Worm (Caenorhabditis elegans): Measurements from ENCODE around the gene sup-9.
"Not testable (repeated sequence)": the region's sequence is repeated elsewhere in the genome, so short reads cannot be mapped to it uniquely, and the experiment has no call there.

Gene sup-9

ce11 chrII:2684783-2685182 is 2.0 kb downstream of the sup-9 start:
- TF ChIP-seq scrt-1 (GFP tag; IDR thresholded peaks at IDR 0.05) = no peak
- no peak for TF ChIP-seq B0310.2 (tag; optimal IDR thresholded peaks at IDR 0.05)

ce11 chrII:2684208-2684607 is 2.6 kb downstream of the sup-9 start, which contains the start of gene ceh-87:
Gene ceh-87, minus strand, starts transcription at chrII:2684308.
- TF ChIP-seq hmg-4 (GFP tag; optimal IDR thresholded peaks at IDR 0.05) = no peak
- TF ChIP-seq hmbx-1 (tag; optimal IDR thresholded peaks at IDR 0.05) = no peak
- TF ChIP-seq ceh-13 (GFP tag; optimal IDR thresholded peaks at IDR 0.05) = no peak
- no peak for TF ChIP-seq tbx-11 (GFP tag; IDR thresholded peaks at IDR 0.05)
- TF ChIP-seq tra-4 (tag; optimal IDR thresholded peaks at IDR 0.05) = no peak
- no peak for TF ChIP-seq flt-1 (GFP tag; IDR thresholded peaks at IDR 0.05)
- no peak for TF ChIP-seq tbx-37 (GFP tag; conservative IDR thresholded peaks at IDR 0.05)
- no peak for TF ChIP-seq ceh-36 (tag; optimal IDR thresholded peaks at IDR 0.05)
- TF ChIP-seq B0310.2 (tag; optimal IDR thresholded peaks at IDR 0.05) = no peak
- TF ChIP-seq ama-1 (optimal IDR thresholded peaks at IDR 0.05) = no peak
- TF ChIP-seq hnd-1 (tag; optimal IDR thresholded peaks at IDR 0.05) = no peak
- TF ChIP-seq sea-1 (GFP tag; conservative IDR thresholded peaks at IDR 0.05) = no peak
- TF ChIP-seq ets-7 (tag; optimal IDR thresholded peaks at IDR 0.05) = no peak

DNA sequence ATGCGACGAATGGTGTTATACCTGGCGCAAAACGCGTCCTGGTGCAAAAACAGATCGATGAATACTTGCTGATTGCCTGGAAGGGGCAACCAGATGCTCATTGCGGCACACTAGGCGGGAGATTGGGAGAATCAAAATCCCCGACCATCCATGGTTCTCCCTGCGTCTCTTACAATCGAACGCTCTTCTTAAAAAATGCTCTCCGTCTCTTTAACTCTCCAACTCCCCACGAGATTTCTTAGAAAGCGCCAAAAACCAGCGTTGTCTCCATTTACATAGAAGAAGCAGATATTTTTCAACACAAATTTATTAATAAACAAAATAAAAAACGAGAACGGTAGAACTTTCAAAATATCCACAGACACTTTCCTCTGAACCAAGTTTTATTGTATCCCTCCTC is 5.7 kb downstream of the sup-9 start, which contains the start of gene F34D6.1:
F34D6.1 (minus strand) TSS at position 101 of the 400 bp plus-strand sequence.
- no peak for TF ChIP-seq pes-1 (GFP tag; IDR thresholded peaks at IDR 0.05)
- no peak for TF ChIP-seq ets-7 (tag; optimal IDR thresholded peaks at IDR 0.05)
- TF ChIP-seq B0310.2 (tag; optimal IDR thresholded peaks at IDR 0.05) = no peak
- TF ChIP-seq hnd-1 (tag; optimal IDR thresholded peaks at IDR 0.05) = no peak
- no peak for TF ChIP-seq scrt-1 (GFP tag; IDR thresholded peaks at IDR 0.05)
- no peak for TF ChIP-seq tra-4 (tag; optimal IDR thresholded peaks at IDR 0.05)
- no peak for TF ChIP-seq ceh-36 (tag; optimal IDR thresholded peaks at IDR 0.05)
- no peak for TF ChIP-seq aly-1 (tag; optimal IDR thresholded peaks at IDR 0.05)
- TF ChIP-seq hmg-4 (GFP tag; optimal IDR thresholded peaks at IDR 0.05) = no peak
- no peak for TF ChIP-seq tbx-37 (GFP tag; conservative IDR thresholded peaks at IDR 0.05)
- TF ChIP-seq flt-1 (GFP tag; IDR thresholded peaks at IDR 0.05) = no peak
- TF ChIP-seq hmbx-1 (tag; optimal IDR thresholded peaks at IDR 0.05) = no peak
- TF ChIP-seq F13C5.2 (tag; optimal IDR thresholded peaks at IDR 0.05) = no peak
- TF ChIP-seq tbx-11 (GFP tag; IDR thresholded peaks at IDR 0.05) = no peak
- TF ChIP-seq sea-1 (GFP tag; conservative IDR thresholded peaks at IDR 0.05) = no peak
- TF ChIP-seq ama-1 (optimal IDR thresholded peaks at IDR 0.05) = no peak
- TF ChIP-seq ceh-13 (GFP tag; optimal IDR thresholded peaks at IDR 0.05) = no peak

ce11 chrII:2677534-2678168 is 9.2 kb downstream of the sup-9 start, which contains the start of gene F22E5.17:
Gene F22E5.17, plus strand, starts transcription at chrII:2678041.
- TF ChIP-seq tbx-37 (GFP tag; conservative IDR thresholded peaks at IDR 0.05) = no peak
- TF ChIP-seq hnd-1 (tag; optimal IDR thresholded peaks at IDR 0.05) = no peak

DNA sequence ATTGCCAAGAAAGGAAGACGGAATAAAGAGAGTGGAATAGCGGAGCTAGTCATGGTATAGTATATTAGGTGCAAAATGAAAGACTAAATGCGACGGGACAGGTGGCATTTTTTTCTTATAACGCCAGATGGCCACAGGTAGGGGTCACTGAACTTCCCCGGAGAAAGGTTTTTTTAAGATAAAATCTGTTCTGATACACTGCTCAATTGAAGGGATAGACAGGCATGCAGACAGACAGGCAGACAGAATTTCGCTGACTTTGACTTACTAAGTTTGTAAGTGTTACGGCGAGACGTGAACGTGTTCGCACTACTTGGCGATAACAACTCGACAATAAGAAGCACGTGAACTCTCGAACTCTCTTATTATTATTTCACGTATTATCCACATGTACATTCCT is 13.3 kb downstream of the sup-9 start, which contains the start of the genes F22E5.20 and F22E5.1:
F22E5.20 (minus strand) TSS at position 101 of the 400 bp plus-strand sequence.
F22E5.1 (plus strand) TSS at position 242 of the 400 bp plus-strand sequence.
- TF ChIP-seq scrt-1 (GFP tag; IDR thresholded peaks at IDR 0.05); flt-1 (GFP tag; IDR thresholded peaks at IDR 0.05); ceh-13 (GFP tag; optimal IDR thresholded peaks at IDR 0.05): not testable (repeated sequence)

ce11 chrII:2672320-2672719 is 14.5 kb downstream of the sup-9 start, which contains the start of gene sri-57:
Gene sri-57, minus strand, starts transcription at chrII:2672420.
- TF ChIP-seq ceh-13 (GFP tag; optimal IDR thresholded peaks at IDR 0.05); F13C5.2 (tag; optimal IDR thresholded peaks at IDR 0.05); aly-1 (tag; optimal IDR thresholded peaks at IDR 0.05): not testable (repeated sequence)

DNA sequence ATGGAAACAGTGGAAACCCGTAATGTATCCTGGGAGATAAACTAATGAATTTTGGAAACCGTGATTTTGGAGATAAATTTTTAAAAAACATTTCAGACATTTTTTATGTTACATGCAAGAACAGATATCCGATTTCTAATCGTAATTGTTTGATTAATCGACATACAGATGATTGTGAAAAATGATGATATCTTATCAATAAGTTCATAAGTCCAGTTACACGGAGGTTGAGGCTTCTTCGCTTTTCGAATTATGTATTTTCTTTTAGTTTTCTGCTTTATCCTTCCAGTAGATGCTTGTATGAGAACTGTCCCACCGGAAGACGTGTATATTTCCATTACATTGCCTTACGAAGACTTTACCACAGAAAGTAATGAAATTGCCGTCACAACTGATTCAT is 21.2 kb downstream of the sup-9 start, which contains the start of gene F22E5.22:
F22E5.22 (plus strand) TSS at position 301 of the 400 bp plus-strand sequence.
- TF ChIP-seq flt-1 (GFP tag; IDR thresholded peaks at IDR 0.05) = no peak
- TF ChIP-seq tra-4 (tag; optimal IDR thresholded peaks at IDR 0.05) = no peak
- no peak for TF ChIP-seq ets-7 (tag; optimal IDR thresholded peaks at IDR 0.05)
- TF ChIP-seq ceh-13 (GFP tag; optimal IDR thresholded peaks at IDR 0.05) = no peak
- no peak for TF ChIP-seq scrt-1 (GFP tag; IDR thresholded peaks at IDR 0.05)
- TF ChIP-seq ama-1 (optimal IDR thresholded peaks at IDR 0.05) = no peak
- no peak for TF ChIP-seq F13C5.2 (tag; optimal IDR thresholded peaks at IDR 0.05)
- no peak for TF ChIP-seq tbx-37 (GFP tag; conservative IDR thresholded peaks at IDR 0.05)
- no peak for TF ChIP-seq hmbx-1 (tag; optimal IDR thresholded peaks at IDR 0.05)
- TF ChIP-seq hnd-1 (tag; optimal IDR thresholded peaks at IDR 0.05) = no peak

ce11 chrII:2665081-2665480 is 21.7 kb downstream of the sup-9 start, which contains the start of gene F22E5.2:
Gene F22E5.2, plus strand, starts transcription at chrII:2665381.
- TF ChIP-seq hnd-1 (tag; optimal IDR thresholded peaks at IDR 0.05); tra-4 (tag; optimal IDR thresholded peaks at IDR 0.05); ceh-13 (GFP tag; optimal IDR thresholded peaks at IDR 0.05): not testable (repeated sequence)

ce11 chrII:2659364-2659763 is 27.5 kb downstream of the sup-9 start, which contains the start of gene gcy-21:
Gene gcy-21, plus strand, starts transcription at chrII:2659664.
- no peak for TF ChIP-seq scrt-1 (GFP tag; IDR thresholded peaks at IDR 0.05)
- no peak for TF ChIP-seq ama-1 (optimal IDR thresholded peaks at IDR 0.05)
- no peak for TF ChIP-seq F13C5.2 (tag; optimal IDR thresholded peaks at IDR 0.05)
